Worm (Caenorhabditis elegans) whole organism, L3 larva: ENCODE measurements around the gene jamp-1.

ENCODE experiments used
- R02D3.7 ChIP-seq: fragments of 150-350 bp; optimal IDR thresholded peaks from 2 replicates; lab custom pipeline; 2014; ENCODE audit warnings: missing biosample characterization, missing genetic modification characterization
- ZK546.5 ChIP-seq: sonication (generic microtip); optimal IDR thresholded peaks from 2 replicates; lab custom pipeline; 2017; ENCODE audit warnings: missing biosample characterization, missing genetic modification characterization
- aly-2 ChIP-seq: fragments of 150-350 bp; optimal IDR thresholded peaks from 2 replicates; lab custom pipeline; 2014; ENCODE audit warnings: missing biosample characterization, missing genetic modification characterization
- ama-1 ChIP-seq: fragments of 150-350 bp; optimal IDR thresholded peaks from 2 replicates; lab custom pipeline; 2018
- ceh-16 ChIP-seq: sonication (generic microtip); optimal IDR thresholded peaks from 2 replicates; lab custom pipeline; 2017; ENCODE audit warnings: missing biosample characterization, missing genetic modification characterization
- ceh-28 ChIP-seq: fragments of 150-350 bp; optimal IDR thresholded peaks from 2 replicates; lab custom pipeline; 2014; ENCODE audit warnings: missing biosample characterization, missing genetic modification reagents, missing genetic modification characterization
- ceh-82 ChIP-seq: fragments of 150-350 bp; optimal IDR thresholded peaks from 2 replicates; lab custom pipeline; 2014; ENCODE audit warnings: missing biosample characterization, missing genetic modification characterization
- ceh-9 ChIP-seq: sonication (generic microtip); optimal IDR thresholded peaks from 2 replicates; lab custom pipeline; 2018; ENCODE audit warnings: missing biosample characterization, missing genetic modification characterization
- daf-12 ChIP-seq: fragments of 150-350 bp; optimal IDR thresholded peaks from 2 replicates; lab custom pipeline; 2014; ENCODE audit warnings: missing biosample characterization, missing genetic modification reagents, missing genetic modification characterization
- egl-27 ChIP-seq: sonication (generic microtip); optimal IDR thresholded peaks from 4 replicates; lab custom pipeline; 2017; ENCODE audit warnings: missing biosample characterization, missing genetic modification reagents, missing genetic modification characterization
- egl-5 ChIP-seq: fragments of 150-350 bp; optimal IDR thresholded peaks from 2 replicates; lab custom pipeline; 2017; ENCODE audit warnings: missing biosample characterization, missing genetic modification reagents, missing genetic modification characterization, inconsistent platforms
- elt-1 ChIP-seq: fragments of 150-350 bp; optimal IDR thresholded peaks from 2 replicates; lab custom pipeline; 2014; ENCODE audit warnings: missing biosample characterization, missing genetic modification characterization
- elt-2 ChIP-seq: sonication (generic microtip); optimal IDR thresholded peaks from 2 replicates; lab custom pipeline; 2016; ENCODE audit warnings: missing genetic modification reagents, mild to moderate bottlenecking, missing genetic modification characterization, missing compliant biosample characterization
- elt-3 ChIP-seq, 3 experiments: fragments of 150-350 bp in 1 of 3; sonication (generic microtip) in 2 of 3; optimal IDR thresholded peaks; 2 replicates in 2 of 3; 4 replicates in 1 of 3; lab custom pipeline; 2014 to 2017; ENCODE audit warnings: missing biosample characterization in 3 of 3, missing genetic modification characterization in 3 of 3
- eor-1 ChIP-seq, 2 experiments: fragments of 150-350 bp; optimal IDR thresholded peaks; 2 replicates each; lab custom pipeline; 2014 to 2018; ENCODE audit warnings: missing biosample characterization in 2 of 2, missing genetic modification characterization in 2 of 2
- fkh-10 ChIP-seq: sonication (generic microtip); optimal IDR thresholded peaks from 2 replicates; lab custom pipeline; 2017; ENCODE audit warnings: missing biosample characterization, missing genetic modification reagents, missing genetic modification characterization
- fkh-2 ChIP-seq: fragments of 150-350 bp; optimal IDR thresholded peaks from 2 replicates; lab custom pipeline; 2014; ENCODE audit warnings: missing biosample characterization, missing genetic modification reagents, missing genetic modification characterization
- fos-1 ChIP-seq: fragments of 150-350 bp; optimal IDR thresholded peaks from 2 replicates; lab custom pipeline; 2014; ENCODE audit warnings: missing biosample characterization, missing genetic modification characterization
- hmg-11 ChIP-seq: sonication (generic microtip); optimal IDR thresholded peaks from 2 replicates; lab custom pipeline; 2016; ENCODE audit warnings: missing genetic modification characterization, missing compliant biosample characterization
- jun-1 ChIP-seq: fragments of 150-350 bp; optimal IDR thresholded peaks from 2 replicates; lab custom pipeline; 2014; ENCODE audit warnings: missing biosample characterization, missing genetic modification reagents, missing genetic modification characterization
- lin-15B ChIP-seq: fragments of 150-350 bp; optimal IDR thresholded peaks from 2 replicates; lab custom pipeline; 2014; ENCODE audit warnings: missing biosample characterization, missing genetic modification characterization
- lin-39 ChIP-seq: fragments of 150-350 bp; optimal IDR thresholded peaks from 2 replicates; lab custom pipeline; 2018; ENCODE audit warnings: missing biosample characterization, missing genetic modification reagents, missing genetic modification characterization
- lsy-12 ChIP-seq: sonication (generic microtip); optimal IDR thresholded peaks from 2 replicates; lab custom pipeline; 2016; ENCODE audit warnings: mild to moderate bottlenecking, missing genetic modification characterization, missing compliant biosample characterization
- mdl-1 ChIP-seq: fragments of 150-350 bp; optimal IDR thresholded peaks from 2 replicates; lab custom pipeline; 2014; ENCODE audit warnings: missing biosample characterization, missing genetic modification characterization
- mml-1 ChIP-seq: fragments of 150-350 bp; sonication (generic microtip); optimal IDR thresholded peaks from 3 replicates; lab custom pipeline; 2014; ENCODE audit warnings: missing biosample characterization, missing genetic modification characterization
- nfya-1 ChIP-seq: sonication (generic microtip); optimal IDR thresholded peaks from 2 replicates; lab custom pipeline; 2017; ENCODE audit warnings: missing genetic modification characterization, mild to moderate bottlenecking, missing compliant biosample characterization, antibody characterized with exemption, moderate library complexity; ENCODE audit not compliant: insufficient read depth
- nhr-11 ChIP-seq: fragments of 150-350 bp; optimal IDR thresholded peaks from 2 replicates; lab custom pipeline; 2014; ENCODE audit warnings: missing biosample characterization, missing genetic modification characterization
- nhr-12 ChIP-seq: fragments of 150-350 bp; optimal IDR thresholded peaks from 2 replicates; lab custom pipeline; 2014; ENCODE audit warnings: missing biosample characterization, missing genetic modification characterization
- nhr-23 ChIP-seq: fragments of 150-350 bp; optimal IDR thresholded peaks from 2 replicates; lab custom pipeline; 2014; ENCODE audit warnings: missing biosample characterization, missing genetic modification reagents, missing genetic modification characterization
- nhr-237 ChIP-seq: fragments of 150-350 bp; optimal IDR thresholded peaks from 2 replicates; lab custom pipeline; 2014; ENCODE audit warnings: missing biosample characterization, missing genetic modification characterization
- nhr-25 ChIP-seq: sonication (generic microtip); optimal IDR thresholded peaks from 2 replicates; lab custom pipeline; 2017; ENCODE audit warnings: missing biosample characterization, missing genetic modification characterization
- nhr-28 ChIP-seq: fragments of 150-350 bp; optimal IDR thresholded peaks from 2 replicates; lab custom pipeline; 2014; ENCODE audit warnings: missing biosample characterization, missing genetic modification characterization
- nhr-43 ChIP-seq: sonication (generic microtip); optimal IDR thresholded peaks from 2 replicates; lab custom pipeline; 2016; ENCODE audit warnings: mild to moderate bottlenecking, missing genetic modification characterization, missing compliant biosample characterization; ENCODE audit not compliant: poor library complexity, severe bottlenecking
- nhr-67 ChIP-seq: fragments of 150-350 bp; optimal IDR thresholded peaks from 2 replicates; lab custom pipeline; 2014; ENCODE audit warnings: missing biosample characterization, missing genetic modification characterization
- nhr-76 ChIP-seq: fragments of 150-350 bp; sonication (generic microtip); optimal IDR thresholded peaks from 5 replicates; lab custom pipeline; 2014; ENCODE audit warnings: missing biosample characterization, missing genetic modification characterization
- nhr-77 ChIP-seq: fragments of 150-350 bp; optimal IDR thresholded peaks from 2 replicates; lab custom pipeline; 2014; ENCODE audit warnings: missing biosample characterization, missing genetic modification characterization
- pha-4 ChIP-seq: fragments of 150-350 bp; optimal IDR thresholded peaks from 2 replicates; lab custom pipeline; 2014; ENCODE audit warnings: missing biosample characterization, missing genetic modification reagents, missing genetic modification characterization
- pqm-1 ChIP-seq: fragments of 150-350 bp; optimal IDR thresholded peaks from 2 replicates; lab custom pipeline; 2017; ENCODE audit warnings: missing biosample characterization, missing genetic modification characterization, inconsistent platforms
- sea-2 ChIP-seq: fragments of 150-350 bp; sonication (generic microtip); optimal IDR thresholded peaks from 4 replicates; lab custom pipeline; 2014; ENCODE audit warnings: missing biosample characterization, missing genetic modification reagents, missing genetic modification characterization
- skn-1 ChIP-seq: fragments of 150-350 bp; optimal IDR thresholded peaks from 2 replicates; lab custom pipeline; 2014; ENCODE audit warnings: missing biosample characterization, missing genetic modification characterization
- snpc-4 ChIP-seq: fragments of 150-350 bp; optimal IDR thresholded peaks from 2 replicates; lab custom pipeline; 2014; ENCODE audit warnings: missing biosample characterization, missing genetic modification characterization
- tbx-2 ChIP-seq: sonication (generic microtip); optimal IDR thresholded peaks from 2 replicates; lab custom pipeline; 2016; ENCODE audit warnings: mild to moderate bottlenecking, missing genetic modification characterization, missing compliant biosample characterization
- unc-39 ChIP-seq: sonication (generic microtip); optimal IDR thresholded peaks from 4 replicates; lab custom pipeline; 2017; ENCODE audit warnings: missing biosample characterization, missing genetic modification characterization
- unc-62 ChIP-seq: fragments of 150-350 bp; sonication (generic microtip); optimal IDR thresholded peaks from 4 replicates; lab custom pipeline; 2014; ENCODE audit warnings: missing biosample characterization, missing genetic modification reagents, missing genetic modification characterization
- zag-1 ChIP-seq: fragments of 150-350 bp; optimal IDR thresholded peaks from 2 replicates; lab custom pipeline; 2014; ENCODE audit warnings: missing biosample characterization, missing genetic modification characterization
- ztf-11 ChIP-seq: fragments of 150-350 bp; optimal IDR thresholded peaks from 2 replicates; lab custom pipeline; 2014; ENCODE audit warnings: missing biosample characterization, missing genetic modification characterization
- ztf-4 ChIP-seq: fragments of 150-350 bp; optimal IDR thresholded peaks from 2 replicates; lab custom pipeline; 2014; ENCODE audit warnings: missing biosample characterization, missing genetic modification characterization

jamp-1 gene

DNA sequence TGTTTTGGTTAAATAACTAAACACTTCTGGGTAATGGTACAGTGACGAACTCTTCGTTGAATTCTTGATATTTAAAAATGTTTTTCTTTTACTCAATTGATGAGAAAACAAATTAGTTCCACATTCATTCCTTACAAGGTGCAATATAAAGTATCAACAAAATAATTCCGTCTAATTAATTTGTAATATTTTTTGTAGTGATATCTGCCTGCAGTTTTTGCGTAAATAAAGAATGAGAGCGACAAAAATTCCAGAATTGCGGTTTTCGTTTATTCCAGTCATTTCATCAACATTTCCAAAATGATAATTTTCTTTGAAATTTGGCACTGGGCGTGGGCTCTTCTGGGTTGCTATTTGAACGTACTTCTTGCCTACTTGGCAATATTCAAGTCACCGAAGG is 4.2 kb upstream of the jamp-1 start, which contains the start of gene srd-20:
TSS of gene srd-20 (plus strand) at position 301 of the 400 bp plus-strand sequence.
- TF ChIP-seq nhr-43 (tag; lab: Kevin White, UChicago) (no peak), ama-1 (lab: Kevin White, UChicago) (no peak), ztf-4 (no peak), snpc-4 (no peak), nhr-12 (no peak), ceh-16 (tag; lab: Kevin White, UChicago) (no peak), nhr-237 (tag; lab: Kevin White, UChicago) (no peak)

DNA sequence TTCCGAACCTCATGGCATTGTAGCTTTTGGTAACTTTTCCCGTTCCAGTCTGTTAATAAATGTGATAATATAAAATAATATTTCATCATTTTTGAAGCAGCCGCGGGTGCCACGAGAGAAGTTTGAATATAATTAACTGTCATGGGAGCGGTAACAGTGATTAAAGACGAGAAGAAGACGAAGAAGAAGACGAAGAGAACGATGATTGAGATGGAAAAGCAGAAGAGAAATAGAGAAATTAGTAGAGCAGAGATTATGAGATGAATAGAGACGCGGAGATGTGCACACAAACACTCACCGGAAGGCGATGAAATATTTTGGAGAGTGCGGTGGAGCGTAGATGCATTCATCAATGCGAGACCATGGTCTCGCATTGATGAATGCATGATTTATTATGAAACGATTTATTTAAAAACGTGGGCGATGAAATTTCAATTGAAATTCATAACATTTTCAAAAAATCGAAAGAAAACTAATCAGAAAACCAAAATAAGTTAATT is 2.2 kb upstream of the jamp-1 start, which contains the start of gene seip-1:
TSS of gene seip-1 (minus strand) at position 51 of the 500 bp plus-strand sequence.
- peak; percentile 39 for TF ChIP-seq nhr-11 (tag; lab: Kevin White, UChicago)
- TF ChIP-seq pqm-1 (tag; lab: Kevin White, UChicago) = peak; percentile 78
- no peak for TF ChIP-seq nhr-237 (tag; lab: Kevin White, UChicago)
- peak; percentile 25 for TF ChIP-seq lsy-12 (tag; lab: Kevin White, UChicago)
- peak; percentile 6 for TF ChIP-seq nhr-43 (tag; lab: Kevin White, UChicago)
- TF ChIP-seq ZK546.5 (tag; lab: Kevin White, UChicago) = no peak
- TF ChIP-seq snpc-4 = peak; percentile 82
- TF ChIP-seq pha-4 (tag; lab: Kevin White, UChicago) = peak; percentile 90
- no peak for TF ChIP-seq ztf-11 (tag; lab: Kevin White, UChicago)
- peak; percentile 79 for TF ChIP-seq jun-1 (tag; lab: Kevin White, UChicago)
- TF ChIP-seq ceh-28 = peak; percentile 23
- peak; percentile 79 for TF ChIP-seq elt-2 (tag; lab: Kevin White, UChicago)
- TF ChIP-seq mml-1 (tag; lab: Kevin White, UChicago) = no peak
- peak; percentile 30 for TF ChIP-seq unc-62 (GFP tag; lab: Kevin White, UChicago)
- peak; percentile 32 for TF ChIP-seq egl-27 (tag; lab: Kevin White, UChicago)
- peak; percentile 55 for TF ChIP-seq nhr-25 (tag; lab: Kevin White, UChicago)
- peak; percentile 27 for TF ChIP-seq tbx-2 (tag; lab: Kevin White, UChicago)
- no peak for TF ChIP-seq eor-1 (tag; optimal IDR thresholded peaks at IDR 0.05; lab: Kevin White, UChicago)
- TF ChIP-seq ztf-4 = no peak
- TF ChIP-seq nhr-28 = no peak
- no peak for TF ChIP-seq nhr-77
- TF ChIP-seq elt-1 (tag; lab: Kevin White, UChicago) = no peak
- peak; percentile 83 for TF ChIP-seq nhr-23
- TF ChIP-seq zag-1 = no peak
- TF ChIP-seq lin-15B (tag; lab: Kevin White, UChicago) = peak; percentile 93
- TF ChIP-seq elt-3 (tag; optimal IDR thresholded peaks at IDR 0.05; lab: Kevin White, UChicago) = no peak
- TF ChIP-seq skn-1 (tag; lab: Kevin White, UChicago) = peak; percentile 89
- TF ChIP-seq daf-12 (tag; lab: Kevin White, UChicago) = no peak
- TF ChIP-seq mdl-1 (tag; lab: Kevin White, UChicago) = peak; percentile 6
- no peak for TF ChIP-seq nhr-12
- TF ChIP-seq lin-39 = peak; percentile 89
- no peak for TF ChIP-seq ceh-9 (tag; lab: Kevin White, UChicago)
- TF ChIP-seq sea-2 (GFP tag; lab: Kevin White, UChicago) = no peak
- no peak for TF ChIP-seq fkh-2 (tag; lab: Kevin White, UChicago)
- no peak for TF ChIP-seq unc-39 (tag; lab: Kevin White, UChicago)
- peak; percentile 44 for TF ChIP-seq R02D3.7 (tag; lab: Kevin White, UChicago)
- TF ChIP-seq aly-2 = no peak
- no peak for TF ChIP-seq nhr-67 (tag; lab: Kevin White, UChicago)
- TF ChIP-seq fkh-10 = peak; percentile 33
- TF ChIP-seq ceh-82 (tag; lab: Kevin White, UChicago) = no peak
- peak; percentile 10 for TF ChIP-seq ama-1 (lab: Kevin White, UChicago)
- no peak for TF ChIP-seq ceh-16 (tag; lab: Kevin White, UChicago)
- peak; percentile 87 for TF ChIP-seq nfya-1 (tag; lab: Kevin White, UChicago)
- no peak for TF ChIP-seq nhr-76 (tag; lab: Kevin White, UChicago)
- peak; percentile 33 for TF ChIP-seq fos-1
- peak; percentile 79 for TF ChIP-seq hmg-11 (tag; lab: Kevin White, UChicago)
- TF ChIP-seq egl-5 = peak; percentile 41
